Worm (Caenorhabditis elegans) whole organism, young adult: ENCODE measurements around the gene trpp-6.

Experiments used
- B0019.2 ChIP-seq: fragments of 200-800 bp; sonication (Bioruptor generic); conservative IDR thresholded peaks from 2 replicates; pipeline ENCODE4 v1.3.6; 2022; ENCODE audit warnings: missing genetic modification reagents, missing genetic modification characterization, missing compliant biosample characterization
- B0336.3 ChIP-seq: fragments of 200-800 bp; sonication (Bioruptor generic); IDR thresholded peaks from 2 replicates; pipeline ENCODE4 v1.3.6; 2022; ENCODE audit warnings: missing genetic modification characterization, missing compliant biosample characterization
- C06A6.2 ChIP-seq: fragments of 200-800 bp; sonication (Bioruptor generic); conservative IDR thresholded peaks from 2 replicates; pipeline ENCODE4 v1.3.6; 2022; ENCODE audit warnings: missing genetic modification characterization, missing compliant biosample characterization
- C17E4.6 ChIP-seq: fragments of 200-800 bp; sonication (Bioruptor generic); IDR thresholded peaks from 2 replicates; pipeline ENCODE4 v1.3.6; 2022; ENCODE audit warnings: missing genetic modification reagents, missing genetic modification characterization, missing compliant biosample characterization
- F22D6.2 ChIP-seq: sonication (generic microtip); optimal IDR thresholded peaks from 2 replicates; lab custom pipeline; 2016; ENCODE audit warnings: mild to moderate bottlenecking, missing genetic modification characterization, missing compliant biosample characterization
- F37B4.10 ChIP-seq: fragments of 200-800 bp; sonication (Bioruptor generic); IDR thresholded peaks from 2 replicates; pipeline ENCODE4 v1.3.6; 2022; ENCODE audit warnings: missing genetic modification characterization, missing compliant biosample characterization
- F52B5.7 ChIP-seq: sonication (generic microtip); optimal IDR thresholded peaks from 2 replicates; lab custom pipeline; 2016; ENCODE audit warnings: mild to moderate bottlenecking, missing genetic modification characterization, missing compliant biosample characterization
- F57A8.1 ChIP-seq: fragments of 200-800 bp; sonication (Bioruptor generic); optimal IDR thresholded peaks from 2 replicates; lab custom pipeline; 2018; ENCODE audit warnings: mild to moderate bottlenecking, missing genetic modification characterization, moderate library complexity, missing compliant biosample characterization
- Y53G8AR.9 ChIP-seq: fragments of 200-800 bp; sonication (Bioruptor generic); conservative IDR thresholded peaks from 2 replicates; pipeline ENCODE4 v1.3.6; 2022; ENCODE audit warnings: missing genetic modification reagents, missing genetic modification characterization, missing compliant biosample characterization
- Y79H2A.3 ChIP-seq: fragments of 200-800 bp; sonication (Bioruptor generic); conservative IDR thresholded peaks from 2 replicates; pipeline ENCODE4 v1.3.6; 2022; ENCODE audit warnings: missing genetic modification reagents, missing genetic modification characterization, missing compliant biosample characterization
- akir-1 ChIP-seq: fragments of 200-800 bp; sonication (Bioruptor generic); optimal IDR thresholded peaks from 2 replicates; lab custom pipeline; 2018; ENCODE audit warnings: mild to moderate bottlenecking, missing genetic modification characterization, moderate library complexity, missing compliant biosample characterization
- aptf-2 ChIP-seq: fragments of 200-800 bp; sonication (Bioruptor generic); conservative IDR thresholded peaks from 2 replicates; pipeline ENCODE4 v1.3.6; 2022; ENCODE audit warnings: missing genetic modification reagents, missing genetic modification characterization, missing compliant biosample characterization
- aptf-3 ChIP-seq: fragments of 200-800 bp; sonication (Bioruptor generic); IDR thresholded peaks from 2 replicates; pipeline ENCODE4 v1.3.6; 2022; ENCODE audit warnings: missing genetic modification characterization, missing compliant biosample characterization
- athp-1 ChIP-seq: sonication (generic microtip); optimal IDR thresholded peaks from 2 replicates; lab custom pipeline; 2017; ENCODE audit warnings: mild to moderate bottlenecking, missing genetic modification characterization, missing compliant biosample characterization
- bed-1 ChIP-seq: fragments of 200-800 bp; sonication (Bioruptor generic); IDR thresholded peaks from 2 replicates; pipeline ENCODE4 v1.3.6; 2022; ENCODE audit warnings: missing genetic modification reagents, missing genetic modification characterization, missing compliant biosample characterization
- cebp-2 ChIP-seq: fragments of 200-800 bp; sonication (Bioruptor generic); IDR thresholded peaks from 2 replicates; pipeline ENCODE4 v1.3.6; 2022; ENCODE audit warnings: missing genetic modification characterization, missing compliant biosample characterization
- ceh-100 ChIP-seq: fragments of 200-800 bp; sonication (Bioruptor generic); IDR thresholded peaks from 2 replicates; pipeline ENCODE4 v1.3.6; 2022; ENCODE audit warnings: missing genetic modification reagents, missing genetic modification characterization, missing compliant biosample characterization
- ceh-40 ChIP-seq: fragments of 200-800 bp; sonication (Bioruptor generic); IDR thresholded peaks from 2 replicates; pipeline ENCODE4 v1.3.6; 2022; ENCODE audit warnings: missing genetic modification characterization, missing compliant biosample characterization
- ceh-58 ChIP-seq: fragments of 200-800 bp; sonication (Bioruptor generic); IDR thresholded peaks from 2 replicates; pipeline ENCODE4 v1.3.6; 2022; ENCODE audit warnings: missing genetic modification characterization, missing compliant biosample characterization
- dpff-1 ChIP-seq: sonication (generic microtip); optimal IDR thresholded peaks from 2 replicates; lab custom pipeline; 2017; ENCODE audit warnings: mild to moderate bottlenecking, missing genetic modification characterization, missing compliant biosample characterization
- egrh-3 ChIP-seq: fragments of 200-800 bp; sonication (Bioruptor generic); IDR thresholded peaks from 2 replicates; pipeline ENCODE4 v1.3.6; 2022; ENCODE audit warnings: missing genetic modification reagents, missing genetic modification characterization, missing compliant biosample characterization
- fkh-3 ChIP-seq: sonication (generic microtip); optimal IDR thresholded peaks from 2 replicates; lab custom pipeline; 2016; ENCODE audit warnings: mild to moderate bottlenecking, missing genetic modification characterization, missing compliant biosample characterization
- gei-17 ChIP-seq: fragments of 200-800 bp; sonication (Bioruptor generic); optimal IDR thresholded peaks from 2 replicates; lab custom pipeline; 2018; ENCODE audit warnings: mild to moderate bottlenecking, missing genetic modification characterization, missing compliant biosample characterization
- hlh-26 ChIP-seq: fragments of 200-800 bp; sonication (Bioruptor generic); conservative IDR thresholded peaks from 2 replicates; pipeline ENCODE4 v1.3.6; 2022; ENCODE audit warnings: missing genetic modification reagents, missing genetic modification characterization, missing compliant biosample characterization
- hrde-1 ChIP-seq: sonication (generic microtip); optimal IDR thresholded peaks from 2 replicates; lab custom pipeline; 2016; ENCODE audit warnings: missing genetic modification characterization, mild to moderate bottlenecking, missing compliant biosample characterization, moderate library complexity, missing genotype, missing genetic modification reagents, borderline replicate concordance
- lin-35 ChIP-seq, 3 experiments: fragments of 150-350 bp in 2 of 3; sonication (generic microtip) in 1 of 3; optimal IDR thresholded peaks; 2 replicates each; lab custom pipeline; 2014 to 2018; ENCODE audit warnings: missing biosample characterization in 3 of 3, missing genetic modification characterization in 3 of 3, missing genetic modification reagents in 3 of 3
- lin-40 ChIP-seq: sonication (generic microtip); optimal IDR thresholded peaks from 2 replicates; lab custom pipeline; 2016; ENCODE audit warnings: missing genetic modification characterization, mild to moderate bottlenecking, missing compliant biosample characterization, missing genotype, missing genetic modification reagents
- lir-1 ChIP-seq: fragments of 200-800 bp; sonication (Bioruptor generic); conservative IDR thresholded peaks from 2 replicates; pipeline ENCODE4 v1.3.6; 2022; ENCODE audit warnings: missing genetic modification reagents, missing genetic modification characterization, missing compliant biosample characterization
- lsl-1 ChIP-seq: fragments of 200-800 bp; sonication (Bioruptor generic); optimal IDR thresholded peaks from 2 replicates; lab custom pipeline; 2018; ENCODE audit warnings: mild to moderate bottlenecking, missing genetic modification characterization, moderate library complexity, missing compliant biosample characterization
- lsy-27 ChIP-seq: sonication (generic microtip); optimal IDR thresholded peaks from 2 replicates; lab custom pipeline; 2017; ENCODE audit warnings: missing genetic modification characterization, mild to moderate bottlenecking, missing compliant biosample characterization, antibody characterized with exemption, missing genotype, borderline replicate concordance; ENCODE audit not compliant: insufficient read depth
- madf-3 ChIP-seq: fragments of 200-800 bp; sonication (Bioruptor generic); IDR thresholded peaks from 2 replicates; pipeline ENCODE4 v1.3.6; 2022; ENCODE audit warnings: missing genetic modification reagents, missing genetic modification characterization, missing compliant biosample characterization
- madf-6 ChIP-seq: fragments of 200-800 bp; sonication (Bioruptor generic); IDR thresholded peaks from 2 replicates; pipeline ENCODE4 v1.3.6; 2022; ENCODE audit warnings: missing genetic modification reagents, missing genetic modification characterization, missing compliant biosample characterization
- mcd-1 ChIP-seq: fragments of 200-800 bp; sonication (Bioruptor generic); IDR thresholded peaks from 2 replicates; pipeline ENCODE4 v1.3.6; 2022; ENCODE audit warnings: missing genetic modification reagents, missing genetic modification characterization, missing compliant biosample characterization
- mxl-1 ChIP-seq: sonication (generic microtip); optimal IDR thresholded peaks from 2 replicates; lab custom pipeline; 2016; ENCODE audit warnings: missing genetic modification characterization, missing compliant biosample characterization
- nhr-120 ChIP-seq: fragments of 200-800 bp; sonication (Bioruptor generic); IDR thresholded peaks from 2 replicates; pipeline ENCODE4 v1.3.6; 2022; ENCODE audit warnings: missing genetic modification characterization, missing compliant biosample characterization
- nhr-27 ChIP-seq: fragments of 200-800 bp; sonication (Bioruptor generic); optimal IDR thresholded peaks from 2 replicates; lab custom pipeline; 2018; ENCODE audit warnings: mild to moderate bottlenecking, missing genetic modification characterization, moderate library complexity, missing compliant biosample characterization
- nhr-80 ChIP-seq: sonication (generic microtip); optimal IDR thresholded peaks from 2 replicates; lab custom pipeline; 2016; ENCODE audit warnings: missing genetic modification characterization, missing compliant biosample characterization
- repo-1 ChIP-seq: sonication (generic microtip); optimal IDR thresholded peaks from 2 replicates; lab custom pipeline; 2017; ENCODE audit warnings: mild to moderate bottlenecking, missing genetic modification characterization, missing compliant biosample characterization
- rpc-1 ChIP-seq, 2 experiments: fragments of 150-350 bp in 1 of 2; sonication (generic microtip) in 1 of 2; optimal IDR thresholded peaks; 2 replicates each; lab custom pipeline; 2014 to 2018; ENCODE audit warnings: missing biosample characterization in 1 of 2, missing genetic modification characterization in 1 of 2, missing genetic modification reagents in 1 of 2, missing genotype in 1 of 2
- sdz-38 ChIP-seq: sonication (generic microtip); optimal IDR thresholded peaks from 2 replicates; lab custom pipeline; 2016; ENCODE audit warnings: missing genotype, missing genetic modification characterization, missing compliant biosample characterization
- sea-2 ChIP-seq: fragments of 200-800 bp; sonication (Bioruptor generic); IDR thresholded peaks from 2 replicates; pipeline ENCODE4 v1.3.6; 2022; ENCODE audit warnings: missing genetic modification characterization, missing compliant biosample characterization
- snpc-4 ChIP-seq, 5 experiments: fragments of 150-350 bp in 1 of 5; sonication (generic microtip) in 4 of 5; optimal IDR thresholded peaks; 2 replicates each; lab custom pipeline; 2014 to 2018; ENCODE audit warnings: missing genetic modification characterization in 5 of 5, missing biosample characterization in 3 of 5, antibody characterized with exemption in 2 of 5, mild to moderate bottlenecking in 2 of 5, missing compliant biosample characterization in 2 of 5, missing genotype in 2 of 5, moderate library complexity in 2 of 5, missing genetic modification reagents in 1 of 5
- sptf-2 ChIP-seq: fragments of 200-800 bp; sonication (Bioruptor generic); optimal IDR thresholded peaks from 2 replicates; lab custom pipeline; 2018; ENCODE audit warnings: mild to moderate bottlenecking, missing genetic modification characterization, missing compliant biosample characterization
- tbx-9 ChIP-seq: sonication (generic microtip); optimal IDR thresholded peaks from 2 replicates; lab custom pipeline; 2016; ENCODE audit warnings: borderline replicate concordance, missing genetic modification characterization, inconsistent platforms, missing compliant biosample characterization
- tlf-1 ChIP-seq: fragments of 200-800 bp; sonication (Bioruptor generic); optimal IDR thresholded peaks from 2 replicates; lab custom pipeline; 2018; ENCODE audit warnings: mild to moderate bottlenecking, missing genetic modification characterization, missing compliant biosample characterization
- zfh-2 ChIP-seq: fragments of 200-800 bp; sonication (Bioruptor generic); conservative IDR thresholded peaks from 2 replicates; pipeline ENCODE4 v1.3.6; 2022; ENCODE audit warnings: missing genetic modification reagents, missing genetic modification characterization, missing compliant biosample characterization
- ztf-3 ChIP-seq: fragments of 200-800 bp; sonication (Bioruptor generic); optimal IDR thresholded peaks from 2 replicates; lab custom pipeline; 2018; ENCODE audit warnings: mild to moderate bottlenecking, missing genetic modification characterization, missing compliant biosample characterization

Gene trpp-6

ce11 chrV:9970119-9970518 lies 21.6 kb upstream of the trpp-6 start (continued):
- TF ChIP-seq F57A8.1 (GFP tag; lab: Kevin White, UChicago) (peak; percentile 98), sptf-2 (GFP tag; lab: Kevin White, UChicago) (peak; percentile 97), B0336.3 (GFP tag; lab: Robert Waterston, UW) (peak; percentile 86), ceh-58 (peak; percentile 95; the same call in 1 of the 2 replicates), tbx-9 (tag; lab: Kevin White, UChicago) (peak; percentile 70), lin-35 (GFP tag; optimal IDR thresholded peaks at IDR 0.05; lab: Kevin White, UChicago) (peak in 2 of 3 experiments; percentile 35 to 70), dpff-1 (peak; percentile 42), Y79H2A.3 (GFP tag; lab: Robert Waterston, UW) (no peak), repo-1 (tag; lab: Kevin White, UChicago) (peak; percentile 94), nhr-27 (peak; percentile 57), aptf-2 (GFP tag; lab: Robert Waterston, UW) (0 out of 2 replicates have a peak, but pooled peaks have one; percentile 44), bed-1 (peak; percentile 94), hrde-1 (peak; percentile 86), F37B4.10 (0 out of 2 replicates have a peak, but pooled peaks have one; percentile 65), F22D6.2 (tag; lab: Kevin White, UChicago) (peak; percentile 36), lin-40 (tag; lab: Kevin White, UChicago) (peak; percentile 77), mcd-1 (peak; percentile 81), F52B5.7 (tag; lab: Kevin White, UChicago) (peak; percentile 91), sdz-38 (tag; lab: Kevin White, UChicago) (peak; percentile 48), B0019.2 (no peak), ceh-100 (GFP tag; lab: Robert Waterston, UW) (peak; percentile 76), nhr-80 (peak; percentile 56), lir-1 (GFP tag; lab: Robert Waterston, UW) (peak; percentile 42; the same call in 1 of the 2 replicates), snpc-4 (GFP tag; optimal IDR thresholded peaks at IDR 0.05; lab: Kevin White, UChicago) (peak; percentile 87), snpc-4 (tag; optimal IDR thresholded peaks at IDR 0.05; lab: Kevin White, UChicago) (peak in 3 of 4 experiments; percentile 72 to 78 (median 74)), madf-6 (GFP tag; lab: Robert Waterston, UW) (peak; percentile 71), tlf-1 (GFP tag; lab: Kevin White, UChicago) (peak; percentile 85), cebp-2 (GFP tag; lab: Robert Waterston, UW) (peak; percentile 98), madf-3 (GFP tag; lab: Robert Waterston, UW) (peak; percentile 83), egrh-3 (GFP tag; lab: Robert Waterston, UW) (peak; percentile 63), aptf-3 (0 out of 2 replicates have a peak, but pooled peaks have one; percentile 64), lsy-27 (tag; lab: Kevin White, UChicago) (no peak), C17E4.6 (peak; percentile 72; the same call in 1 of the 2 replicates), nhr-120 (GFP tag; lab: Robert Waterston, UW) (peak; percentile 96), ztf-3 (peak; percentile 35), ceh-40 (GFP tag; lab: Robert Waterston, UW) (peak; percentile 81; the same call in 1 of the 2 replicates), zfh-2 (GFP tag; lab: Robert Waterston, UW) (peak; percentile 92), rpc-1 (optimal IDR thresholded peaks at IDR 0.05; lab: Kevin White, UChicago) (peak; percentile 99), rpc-1 (tag; optimal IDR thresholded peaks at IDR 0.05; lab: Kevin White, UChicago) (peak; percentile 99), C06A6.2 (peak; percentile 61), fkh-3 (tag; lab: Kevin White, UChicago) (peak; percentile 94), athp-1 (peak; percentile 95), mxl-1 (tag; lab: Kevin White, UChicago) (peak; percentile 98), Y53G8AR.9 (GFP tag; lab: Robert Waterston, UW) (0 out of 2 replicates have a peak, but pooled peaks have one; percentile 35), gei-17 (GFP tag; lab: Kevin White, UChicago) (peak; percentile 27), hlh-26 (GFP tag; lab: Robert Waterston, UW) (0 out of 2 replicates have a peak, but pooled peaks have one; percentile 27), lsl-1 (peak; percentile 53), sea-2 (GFP tag; lab: Robert Waterston, UW) (peak; percentile 74; the same call in 1 of the 2 replicates), akir-1 (peak; percentile 64)
